Worm (Caenorhabditis elegans): ENCODE data around the gene ZK370.4.

DNA sequence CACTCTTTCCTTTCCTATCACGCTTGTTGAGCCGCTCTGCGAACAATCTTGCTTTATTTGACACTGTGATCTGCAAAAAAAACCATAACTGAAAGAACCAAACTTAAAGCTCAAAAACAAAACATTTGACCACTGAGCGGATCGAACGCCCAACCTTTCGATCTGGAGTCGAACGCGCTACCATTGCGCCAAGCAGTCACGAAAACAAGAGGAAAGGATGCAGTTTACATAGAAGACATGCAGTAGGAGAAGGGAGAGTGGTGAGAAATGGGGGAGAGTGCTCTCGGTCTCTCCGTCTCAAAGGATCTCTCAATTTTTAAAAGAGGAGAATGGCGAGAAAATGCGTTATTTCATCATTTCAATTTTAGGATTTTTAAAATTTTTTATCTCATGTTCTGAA, 52.8 kb downstream of the ZK370.4 start:
- TF ChIP-seq bed-1 (GFP tag; IDR thresholded peaks at IDR 0.05) (no peak), chd-7 (tag; optimal IDR thresholded peaks at IDR 0.05) (peak; percentile 68), ceh-58 (GFP tag; IDR thresholded peaks at IDR 0.05) (no peak), unc-62 (GFP tag; optimal IDR thresholded peaks at IDR 0.05) (no peak), efl-1 (GFP tag; optimal IDR thresholded peaks at IDR 0.05) (peak; percentile 39), akir-1 (GFP tag; optimal IDR thresholded peaks at IDR 0.05) (peak; percentile 47), ekl-4 (GFP tag; IDR thresholded peaks at IDR 0.05) (peak; percentile 67), madf-6 (GFP tag; IDR thresholded peaks at IDR 0.05) (peak; percentile 66), Y67H2A.10 (GFP tag; conservative IDR thresholded peaks at IDR 0.05) (no peak), aptf-2 (GFP tag; conservative IDR thresholded peaks at IDR 0.05) (no peak)

Measured in whole organism, young adult.